Worm (Caenorhabditis elegans): ENCODE measurements around the gene nhr-32.

nhr-32 gene

ce11 chrX:13264550-13264949 is 12.8 kb downstream of the nhr-32 start (continued):
- TF ChIP-seq nhr-25 (tag; optimal IDR thresholded peaks at IDR 0.05; ENCODE audit: borderline replicate concordance, insufficient read depth), result no peak
- peak; percentile 59 for TF ChIP-seq F37D6.2 (tag; optimal IDR thresholded peaks at IDR 0.05)
- TF ChIP-seq sdz-12 (GFP tag; optimal IDR thresholded peaks at IDR 0.05), result peak; percentile 49
- TF ChIP-seq dmd-9 (GFP tag; IDR thresholded peaks at IDR 0.05), result peak; percentile 77; the same call in 1 of the 2 replicates
- peak; percentile 93 for TF ChIP-seq arid-1 (GFP tag; conservative IDR thresholded peaks at IDR 0.05)
- no peak for TF ChIP-seq lsy-2 (tag; optimal IDR thresholded peaks at IDR 0.05)
- peak; percentile 94 for TF ChIP-seq lim-7 (GFP tag; IDR thresholded peaks at IDR 0.05)
- no peak for TF ChIP-seq nhr-11 (tag; optimal IDR thresholded peaks at IDR 0.05)
- TF ChIP-seq skn-1 (tag; optimal IDR thresholded peaks at IDR 0.05), result no peak
- peak; percentile 91 for TF ChIP-seq F44E2.7 (GFP tag; IDR thresholded peaks at IDR 0.05)
- TF ChIP-seq pha-4 (GFP tag; IDR thresholded peaks at IDR 0.05), result peak; percentile 89
- no peak for TF ChIP-seq pha-4 (tag; optimal IDR thresholded peaks at IDR 0.05)
- TF ChIP-seq mdl-1 (tag; optimal IDR thresholded peaks at IDR 0.05), result peak; percentile 22 to 72
- TF ChIP-seq mxl-3 (GFP tag; optimal IDR thresholded peaks at IDR 0.05), result peak; percentile 54
- TF ChIP-seq nhr-111 (GFP tag; optimal IDR thresholded peaks at IDR 0.05), result peak; percentile 61
- TF ChIP-seq ctbp-1 (GFP tag; IDR thresholded peaks at IDR 0.05), result peak; percentile 82
- peak; percentile 46 for TF ChIP-seq nhr-28 (tag; optimal IDR thresholded peaks at IDR 0.05)
- TF ChIP-seq aly-2 (tag; optimal IDR thresholded peaks at IDR 0.05), result no peak
- peak; percentile 22 for TF ChIP-seq nhr-77 (tag; optimal IDR thresholded peaks at IDR 0.05)
- no peak for TF ChIP-seq tag-97 (GFP tag; IDR thresholded peaks at IDR 0.05)
- TF ChIP-seq zfp-3 (GFP tag; conservative IDR thresholded peaks at IDR 0.05), result peak; percentile 65; the same call in 1 of the 2 replicates
- no peak for TF ChIP-seq unc-39 (tag; optimal IDR thresholded peaks at IDR 0.05)
- TF ChIP-seq nhr-10 (tag; optimal IDR thresholded peaks at IDR 0.05), result no peak
- peak; percentile 94 for TF ChIP-seq F26F4.8 (GFP tag; conservative IDR thresholded peaks at IDR 0.05)
- peak; percentile 79; the same call in 1 of the 2 replicates for TF ChIP-seq Y75B8A.6 (GFP tag; IDR thresholded peaks at IDR 0.05)
- no peak for TF ChIP-seq set-16 (GFP tag; IDR thresholded peaks at IDR 0.05)
- peak; percentile 90 for TF ChIP-seq madf-9 (GFP tag; conservative IDR thresholded peaks at IDR 0.05)
- no peak for TF ChIP-seq ceh-82 (tag; optimal IDR thresholded peaks at IDR 0.05)
- TF ChIP-seq ces-1 (GFP tag; optimal IDR thresholded peaks at IDR 0.05), result no peak
- TF ChIP-seq Y105C5A.15 (GFP tag; IDR thresholded peaks at IDR 0.05), result peak; percentile 62; the same call in 1 of the 2 replicates
- peak; percentile 63 for TF ChIP-seq fkh-10 (GFP tag; optimal IDR thresholded peaks at IDR 0.05)
- no peak for TF ChIP-seq zfp-2 (tag; optimal IDR thresholded peaks at IDR 0.05)
- no peak for TF ChIP-seq ztf-11 (tag; optimal IDR thresholded peaks at IDR 0.05)
- no peak for TF ChIP-seq ceh-28 (tag; optimal IDR thresholded peaks at IDR 0.05)
- peak; percentile 79; the same call in 1 of the 2 replicates for TF ChIP-seq mxl-2 (GFP tag; conservative IDR thresholded peaks at IDR 0.05)
- peak; percentile 83 for TF ChIP-seq mdt-29 (GFP tag; IDR thresholded peaks at IDR 0.05)
- no peak for TF ChIP-seq mep-1 (tag; optimal IDR thresholded peaks at IDR 0.05)
- TF ChIP-seq daf-8 (GFP tag; IDR thresholded peaks at IDR 0.05), result 0 out of 2 replicates have a peak, but pooled peaks have one; percentile 58
- peak; percentile 62 for TF ChIP-seq gei-8 (GFP tag; optimal IDR thresholded peaks at IDR 0.05)
- TF ChIP-seq nhr-6 (tag; optimal IDR thresholded peaks at IDR 0.05), result no peak
- TF ChIP-seq vab-7 (GFP tag; IDR thresholded peaks at IDR 0.05), result peak; percentile 93
- no peak for TF ChIP-seq T20F7.1 (GFP tag; optimal IDR thresholded peaks at IDR 0.05)
- TF ChIP-seq D1046.2 (GFP tag; IDR thresholded peaks at IDR 0.05), result peak; percentile 80; the same call in 1 of the 2 replicates
- peak; percentile 67; the same call in 1 of the 2 replicates for TF ChIP-seq tra-1 (GFP tag; IDR thresholded peaks at IDR 0.05)
- TF ChIP-seq R02D3.7 (tag; optimal IDR thresholded peaks at IDR 0.05), result no peak
- no peak for TF ChIP-seq ZK546.5 (tag; optimal IDR thresholded peaks at IDR 0.05)
- peak; percentile 40 for TF ChIP-seq zip-2 (tag; optimal IDR thresholded peaks at IDR 0.05)
- no peak for TF ChIP-seq fos-1 (tag; optimal IDR thresholded peaks at IDR 0.05)
- TF ChIP-seq F49E8.2 (tag; optimal IDR thresholded peaks at IDR 0.05; ENCODE audit: borderline replicate concordance), result peak; percentile 39
- no peak; the same call in 1 of the 2 replicates for TF ChIP-seq T26A8.4 (GFP tag; IDR thresholded peaks at IDR 0.05)
- peak; percentile 45 for TF ChIP-seq ceh-32 (tag; optimal IDR thresholded peaks at IDR 0.05; ENCODE audit: poor library complexity)
- TF ChIP-seq nhr-41 (GFP tag; IDR thresholded peaks at IDR 0.05), result peak; percentile 76; the same call in 1 of the 2 replicates

All from whole organism, L4 larva.